Fruit fly (Drosophila melanogaster): ENCODE results near the gene CG15186.

DNA sequence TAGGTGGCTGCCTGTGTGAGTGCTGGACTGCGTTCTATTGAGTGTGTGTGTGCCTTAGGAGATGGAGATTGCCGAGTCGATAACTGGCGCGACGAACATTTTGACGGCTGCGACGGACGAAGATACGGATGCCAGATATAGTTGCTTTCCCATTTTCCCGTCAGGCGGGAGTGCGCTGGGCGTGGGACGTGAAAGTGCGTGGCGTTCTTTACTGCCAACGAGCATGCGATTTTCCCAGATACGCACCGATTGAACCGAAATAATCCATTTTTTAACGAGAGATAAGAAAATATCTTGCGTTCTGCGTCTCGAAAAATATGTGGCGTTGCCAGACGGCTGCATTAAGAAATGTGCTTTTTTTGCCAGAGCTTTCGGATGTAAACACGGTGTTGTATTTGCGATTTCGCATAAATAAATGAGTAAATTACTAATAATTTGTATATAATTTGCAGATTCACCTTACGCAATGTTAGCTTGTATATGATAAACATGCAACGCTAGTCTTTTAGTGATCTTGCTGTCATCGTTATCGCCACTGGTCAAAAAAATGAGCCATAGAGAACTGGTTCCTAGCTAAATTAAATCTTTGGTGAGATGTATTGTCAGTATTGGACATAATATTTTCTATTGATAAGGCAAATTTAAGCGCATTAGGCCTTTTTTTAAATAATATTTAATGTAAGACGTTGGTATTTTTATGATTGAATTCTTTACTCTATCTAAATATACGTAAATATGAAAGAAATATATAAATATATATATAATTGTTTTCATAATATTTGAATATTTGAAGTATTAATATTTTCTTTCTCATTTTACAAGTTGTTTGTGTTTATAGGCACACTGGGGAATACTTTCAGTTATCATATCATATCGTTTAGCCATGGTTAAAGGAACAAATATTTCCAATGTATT lies 21.7 kb upstream of the CG15186 start, which contains the start of gene CG9727:
- 0 out of 3 replicates have a peak, but pooled peaks have one; percentile 14 for TF ChIP-seq CG4496 (GFP tag; IDR thresholded peaks at IDR 0.05)
- no peak for TF ChIP-seq Ets98B (GFP tag; IDR thresholded peaks at IDR 0.05)
- no peak for TF ChIP-seq CG34367 (tag; optimal IDR thresholded peaks at IDR 0.05)
- no peak for TF ChIP-seq CG15710 (tag; optimal IDR thresholded peaks at IDR 0.05)
- TF ChIP-seq CG14655 (GFP tag; optimal IDR thresholded peaks at IDR 0.05), result no peak
- TF ChIP-seq CG8159 (tag; optimal IDR thresholded peaks at IDR 0.05), result no peak
- no peak for TF ChIP-seq CG12605 (GFP tag; IDR thresholded peaks at IDR 0.05)
- TF ChIP-seq CG17806 (tag; optimal IDR thresholded peaks at IDR 0.05), result no peak

Measured in whole organism, pupa.